Fruit fly (Drosophila melanogaster): ENCODE measurements around the gene Myo61F.
A peak's percentile ranks its signal among the peaks of the same experiment; 100 is the strongest.

Gene Myo61F

DNA sequence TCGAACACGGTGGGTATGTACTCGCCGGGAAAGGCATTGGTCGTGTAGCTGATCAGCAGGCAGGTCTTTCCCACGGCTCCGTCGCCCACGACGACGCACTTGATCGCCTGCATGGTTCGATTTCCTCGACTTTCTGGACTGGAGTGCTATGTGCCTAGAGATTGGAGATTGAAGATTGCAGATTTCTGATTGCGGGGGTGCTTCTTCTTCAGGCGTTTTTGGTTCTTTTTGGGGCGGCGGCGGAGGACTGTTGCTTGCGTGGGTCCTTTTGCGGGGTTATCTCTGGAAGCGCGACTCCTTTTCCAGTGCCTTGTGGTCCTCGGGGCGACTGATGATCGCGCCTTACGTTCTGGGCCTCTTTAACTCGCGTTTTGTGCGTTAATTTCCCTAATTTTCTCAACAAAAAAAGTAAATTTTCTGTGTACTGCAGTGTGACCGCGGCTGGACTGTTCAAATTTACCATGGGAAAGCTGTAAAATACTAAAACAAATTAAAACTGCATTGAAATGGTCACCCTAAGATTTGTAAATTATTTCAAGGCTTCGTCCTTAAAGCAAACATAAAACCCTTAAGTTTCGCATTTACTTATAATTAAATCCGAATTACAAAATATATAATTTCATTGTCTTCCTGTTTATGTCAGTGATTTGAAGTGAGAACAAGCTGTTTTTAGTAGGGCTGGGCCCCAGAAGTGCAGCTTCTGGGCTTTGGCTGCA lies 15.9 kb upstream of the Myo61F start, which contains the start of the genes Rac1 and Acat2 (continued):
- TF ChIP-seq bsh (GFP tag; optimal IDR thresholded peaks at IDR 0.05) (no peak), CG7357 (GFP tag; IDR thresholded peaks at IDR 0.05) (peak; percentile 94), Ets97D (GFP tag; optimal IDR thresholded peaks at IDR 0.05) (peak; percentile 60), CG4854 (GFP tag; optimal IDR thresholded peaks at IDR 0.05) (no peak), Adf1 (GFP tag; IDR thresholded peaks at IDR 0.05) (no peak), ttk (GFP tag; IDR thresholded peaks at IDR 0.05) (no peak), CG11456 (GFP tag; IDR thresholded peaks at IDR 0.05) (no peak), eve (GFP tag; optimal IDR thresholded peaks at IDR 0.05) (no peak), zen2 (GFP tag; IDR thresholded peaks at IDR 0.05; ENCODE audit: partially characterized antibody) (no peak), E2f2 (GFP tag; IDR thresholded peaks at IDR 0.05) (peak; percentile 80), luna (GFP tag; optimal IDR thresholded peaks at IDR 0.05) (no peak), CG11093 (GFP tag; IDR thresholded peaks at IDR 0.05) (no peak), Meics (GFP tag; optimal IDR thresholded peaks at IDR 0.05) (no peak), sug (tag; optimal IDR thresholded peaks at IDR 0.05) (peak; percentile 37), CG13424 (tag; optimal IDR thresholded peaks at IDR 0.05) (no peak), H15 (GFP tag; IDR thresholded peaks at IDR 0.05) (no peak), crc (GFP tag; optimal IDR thresholded peaks at IDR 0.05) (no peak), lilli (GFP tag; optimal IDR thresholded peaks at IDR 0.05) (peak; percentile 11), zf30C (GFP tag; optimal IDR thresholded peaks at IDR 0.05) (peak; percentile 20), usp (GFP tag; optimal IDR thresholded peaks at IDR 0.05) (no peak), CG9797 (GFP tag; optimal IDR thresholded peaks at IDR 0.05) (peak; percentile 92), CG17802 (tag; optimal IDR thresholded peaks at IDR 0.05) (peak; percentile 33), disco-r (GFP tag; optimal IDR thresholded peaks at IDR 0.05) (no peak), CG17361 (GFP tag; IDR thresholded peaks at IDR 0.05) (peak; percentile 57; the same call in 2 of the 3 replicates), Hsf (GFP tag; optimal IDR thresholded peaks at IDR 0.05) (no peak), dan (GFP tag; IDR thresholded peaks at IDR 0.05) (no peak), Dfd (GFP tag; optimal IDR thresholded peaks at IDR 0.05) (no peak), pho (GFP tag; optimal IDR thresholded peaks at IDR 0.05) (no peak), CG17385 (GFP tag; optimal IDR thresholded peaks at IDR 0.05) (peak; percentile 78), CG10147 (GFP tag; optimal IDR thresholded peaks at IDR 0.05) (no peak), CG13287 (GFP tag; IDR thresholded peaks at IDR 0.05; ENCODE audit: partially characterized antibody) (peak; percentile 19; the same call in 1 of the 2 replicates), Hand (GFP tag; optimal IDR thresholded peaks at IDR 0.05) (no peak), run (tag; optimal IDR thresholded peaks at IDR 0.05) (no peak), CG13775 (GFP tag; optimal IDR thresholded peaks at IDR 0.05) (no peak), jigr1 (GFP tag; IDR thresholded peaks at IDR 0.05) (no peak), jumu (GFP tag; optimal IDR thresholded peaks at IDR 0.05) (no peak), amos (GFP tag; IDR thresholded peaks at IDR 0.05; ENCODE audit: partially characterized antibody) (no peak), sisA (GFP tag; IDR thresholded peaks at IDR 0.05) (no peak), gfzf (GFP tag; optimal IDR thresholded peaks at IDR 0.05) (peak; percentile 94), B-H1 (GFP tag; IDR thresholded peaks at IDR 0.05) (no peak), exex (tag; optimal IDR thresholded peaks at IDR 0.05) (no peak), CG7963 (GFP tag; IDR thresholded peaks at IDR 0.05; ENCODE audit: partially characterized antibody) (no peak), ken (GFP tag; IDR thresholded peaks at IDR 0.05) (no peak), CoRest (tag; optimal IDR thresholded peaks at IDR 0.05) (peak; percentile 65), CG11723 (GFP tag; optimal IDR thresholded peaks at IDR 0.05) (no peak), salm (tag; optimal IDR thresholded peaks at IDR 0.05) (no peak), CG8388 (GFP tag; optimal IDR thresholded peaks at IDR 0.05) (no peak), Nf-YB (GFP tag; optimal IDR thresholded peaks at IDR 0.05) (no peak), CG30020 (tag; optimal IDR thresholded peaks at IDR 0.05) (peak; percentile 79), Awh (GFP tag; IDR thresholded peaks at IDR 0.05) (no peak)

All from whole organism, embryonic.